Worm (Caenorhabditis elegans): ENCODE measurements around the gene snpc-3.1.

- no peak for TF ChIP-seq nhr-76 (tag; optimal IDR thresholded peaks at IDR 0.05)
- TF ChIP-seq nhr-85 (tag): no peak
- TF ChIP-seq unc-98 (GFP tag; IDR thresholded peaks at IDR 0.05): no peak
- TF ChIP-seq ceh-82 (tag; optimal IDR thresholded peaks at IDR 0.05): no peak
- no peak for TF ChIP-seq F16B12.6 (tag; optimal IDR thresholded peaks at IDR 0.05)
- no peak for TF ChIP-seq lin-13 (GFP tag; optimal IDR thresholded peaks at IDR 0.05)
- no peak for TF ChIP-seq grh-1 (GFP tag; IDR thresholded peaks at IDR 0.05)
- TF ChIP-seq ama-1 (optimal IDR thresholded peaks at IDR 0.05): no peak
- no peak for TF ChIP-seq unc-62 (GFP tag; optimal IDR thresholded peaks at IDR 0.05)
- no peak for TF ChIP-seq ztf-11 (tag; optimal IDR thresholded peaks at IDR 0.05)
These were observed 7.6 kb upstream of the snpc-3.1 start, which contains the start of gene B0273.1 for ce11 chrIV:5493692-5494091.
